Fruit fly (Drosophila melanogaster): ENCODE results near the gene CG10445.

Gene CG10445

DNA sequence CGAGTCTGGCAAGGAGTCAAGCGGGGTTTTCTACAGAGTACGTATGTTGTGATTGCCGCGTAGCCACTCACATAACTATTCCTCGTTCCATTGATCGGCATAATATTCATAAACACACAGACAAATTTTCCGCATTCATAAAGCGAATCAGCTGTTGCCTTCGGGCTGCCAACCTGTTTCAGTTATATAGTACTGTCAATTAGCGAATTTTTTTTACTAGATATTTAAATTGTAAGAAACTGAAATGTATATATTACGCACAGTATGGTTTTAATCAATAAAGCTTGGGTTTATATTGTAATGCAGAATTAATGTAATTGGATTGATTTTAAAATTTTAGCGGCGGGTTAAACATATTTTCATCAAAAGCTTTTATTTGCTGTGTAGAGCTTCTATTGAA is 7.0 kb downstream of the CG10445 start, which contains the start of gene Rfk:
Rfk (minus strand) TSS at position 152 of the 400 bp plus-strand sequence.
- TF ChIP-seq ey (GFP tag; optimal IDR thresholded peaks at IDR 0.05), result peak; percentile 37
- TF ChIP-seq GATAd (GFP tag; optimal IDR thresholded peaks at IDR 0.05), result no peak
- TF ChIP-seq HLH106 (tag; optimal IDR thresholded peaks at IDR 0.05), result peak; percentile 33
- TF ChIP-seq dl (GFP tag; optimal IDR thresholded peaks at IDR 0.05; ENCODE audit: insufficient read depth in 1 of 2, partially characterized antibody in 2 of 2), result no peak
- no peak for TF ChIP-seq sv (GFP tag; optimal IDR thresholded peaks at IDR 0.05)
- TF ChIP-seq psq (GFP tag; optimal IDR thresholded peaks at IDR 0.05), result peak; percentile 31
- no peak for TF ChIP-seq Hr78 (GFP tag; optimal IDR thresholded peaks at IDR 0.05)
- TF ChIP-seq rgr (GFP tag; optimal IDR thresholded peaks at IDR 0.05), result peak; percentile 64
- TF ChIP-seq woc (GFP tag; optimal IDR thresholded peaks at IDR 0.05), result peak; percentile 44
- TF ChIP-seq foxo (GFP tag; optimal IDR thresholded peaks at IDR 0.05), result no peak
- no peak for TF ChIP-seq Rel (GFP tag; optimal IDR thresholded peaks at IDR 0.05)
- peak; percentile 5 for TF ChIP-seq Rel (tag; optimal IDR thresholded peaks at IDR 0.05)
- TF ChIP-seq h (GFP tag; optimal IDR thresholded peaks at IDR 0.05), result no peak
- TF ChIP-seq Dif (GFP tag; optimal IDR thresholded peaks at IDR 0.05; ENCODE audit: partially characterized antibody), result no peak

DNA sequence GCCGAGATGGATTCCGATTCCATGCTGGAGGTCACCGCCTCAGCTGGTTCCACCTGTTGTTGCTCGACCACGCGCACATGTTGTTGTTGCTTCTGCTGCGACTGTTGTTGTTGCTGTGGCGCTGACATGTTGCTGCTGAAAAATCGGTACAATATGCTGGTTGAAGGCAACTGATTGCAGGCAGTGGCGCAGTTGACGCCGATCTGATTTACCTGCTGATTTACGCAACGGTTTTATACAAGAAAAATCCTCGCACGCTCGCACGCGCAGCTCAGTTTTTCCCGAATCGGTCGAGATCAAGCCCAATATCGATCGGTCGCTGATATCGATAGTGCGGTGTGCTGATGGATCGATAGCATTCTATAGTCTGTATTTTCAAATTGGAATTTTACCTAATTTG is 8.6 kb downstream of the CG10445 start, which contains the start of gene Prat:
Prat (minus strand) TSS at position 298 of the 400 bp plus-strand sequence.
- peak; percentile 21 for TF ChIP-seq Myc (optimal IDR thresholded peaks at IDR 0.05)
- TF ChIP-seq Mio (GFP tag; optimal IDR thresholded peaks at IDR 0.05), result no peak

DNA sequence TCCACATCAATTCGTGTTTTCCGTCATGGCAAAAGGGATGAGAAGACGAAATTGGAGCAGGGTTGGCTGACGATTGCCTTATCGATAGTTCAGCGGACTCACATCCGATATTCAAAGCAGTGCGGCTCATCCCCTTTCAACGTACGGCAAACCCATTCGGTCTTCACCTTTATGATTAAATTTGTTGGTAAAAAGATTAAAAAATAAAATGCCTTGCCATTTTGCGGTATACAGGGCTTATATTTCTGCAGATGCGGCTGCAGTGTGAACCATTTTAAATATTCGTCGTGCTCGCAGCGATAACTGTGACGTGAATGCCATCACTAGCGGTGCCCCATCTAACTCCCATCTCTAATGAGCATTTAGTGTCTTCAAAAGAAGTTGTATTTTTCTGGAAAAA is 12.8 kb downstream of the CG10445 start, which contains the start of the genes Taf7 and EMC1:
Taf7 (plus strand) TSS at position 23 of the 400 bp plus-strand sequence.
EMC1 (minus strand) TSS at position 53 of the 400 bp plus-strand sequence.
- TF ChIP-seq Dif (GFP tag; optimal IDR thresholded peaks at IDR 0.05; ENCODE audit: partially characterized antibody) (no peak), woc (GFP tag; optimal IDR thresholded peaks at IDR 0.05) (no peak), N (GFP tag; optimal IDR thresholded peaks at IDR 0.05) (no peak), CrebA (GFP tag; optimal IDR thresholded peaks at IDR 0.05; ENCODE audit: borderline replicate concordance) (no peak), Hnf4 (GFP tag; optimal IDR thresholded peaks at IDR 0.05) (no peak), CG9705 (GFP tag; optimal IDR thresholded peaks at IDR 0.05) (peak; percentile 25), pan (optimal IDR thresholded peaks at IDR 0.05) (no peak), rgr (GFP tag; optimal IDR thresholded peaks at IDR 0.05) (no peak), Mio (GFP tag; optimal IDR thresholded peaks at IDR 0.05) (no peak), sv (GFP tag; optimal IDR thresholded peaks at IDR 0.05) (peak; percentile 5), Myc (optimal IDR thresholded peaks at IDR 0.05) (peak; percentile 27), foxo (GFP tag; optimal IDR thresholded peaks at IDR 0.05) (no peak), Jra (GFP tag; optimal IDR thresholded peaks at IDR 0.05) (no peak), Abd-B (GFP tag; optimal IDR thresholded peaks at IDR 0.05) (no peak)

DNA sequence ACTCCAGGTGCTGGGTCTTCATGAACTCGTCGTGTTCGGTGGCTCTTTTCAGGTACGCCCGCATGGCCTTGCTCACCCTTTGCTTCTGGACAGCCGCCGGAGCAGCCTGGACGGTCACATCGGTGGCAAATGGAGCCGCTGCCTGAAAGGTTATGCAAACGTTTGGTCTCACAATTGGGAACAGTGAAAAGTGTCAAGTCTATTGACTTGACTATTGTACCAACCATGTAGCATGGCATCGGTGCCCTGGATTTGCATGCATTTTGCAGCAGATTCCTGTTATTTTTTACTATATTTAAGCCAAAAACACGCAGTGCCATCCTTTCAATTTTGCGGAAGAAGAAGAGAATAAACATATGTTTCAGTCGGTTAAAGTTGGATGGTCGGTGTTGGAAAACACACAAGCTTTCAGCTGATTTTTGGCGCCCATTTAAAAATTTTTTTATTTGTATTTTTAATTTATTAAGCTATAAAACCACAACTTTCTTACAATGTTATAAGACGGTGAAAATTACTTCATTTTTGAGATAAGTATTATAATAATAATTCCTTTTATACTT is 17.7 kb downstream of the CG10445 start, which contains the start of gene mRpS9:
mRpS9 (minus strand) TSS at position 355 of the 560 bp plus-strand sequence.
- no peak for TF ChIP-seq Mio (GFP tag; optimal IDR thresholded peaks at IDR 0.05)
- TF ChIP-seq Abd-B (GFP tag; optimal IDR thresholded peaks at IDR 0.05), result no peak
- TF ChIP-seq N (GFP tag; optimal IDR thresholded peaks at IDR 0.05), result no peak
- no peak for TF ChIP-seq CG9705 (GFP tag; optimal IDR thresholded peaks at IDR 0.05)
- TF ChIP-seq dl (GFP tag; optimal IDR thresholded peaks at IDR 0.05; ENCODE audit: insufficient read depth in 1 of 2, partially characterized antibody in 2 of 2), result no peak
- TF ChIP-seq ey (GFP tag; optimal IDR thresholded peaks at IDR 0.05), result no peak
- no peak for TF ChIP-seq fru (GFP tag; optimal IDR thresholded peaks at IDR 0.05)
- TF ChIP-seq pan (optimal IDR thresholded peaks at IDR 0.05), result no peak
- TF ChIP-seq brk (GFP tag; optimal IDR thresholded peaks at IDR 0.05), result no peak
- TF ChIP-seq Dfd (GFP tag; optimal IDR thresholded peaks at IDR 0.05), result no peak
- TF ChIP-seq Rel (GFP tag; optimal IDR thresholded peaks at IDR 0.05), result no peak
- TF ChIP-seq Rel (tag; optimal IDR thresholded peaks at IDR 0.05), result no peak
- TF ChIP-seq Dif (GFP tag; optimal IDR thresholded peaks at IDR 0.05; ENCODE audit: partially characterized antibody), result no peak
- no peak for TF ChIP-seq usp (GFP tag; optimal IDR thresholded peaks at IDR 0.05)
- no peak for TF ChIP-seq Hnf4 (GFP tag; optimal IDR thresholded peaks at IDR 0.05)
- no peak for TF ChIP-seq psq (GFP tag; optimal IDR thresholded peaks at IDR 0.05)
- TF ChIP-seq Myc (optimal IDR thresholded peaks at IDR 0.05), result no peak
- no peak for TF ChIP-seq dsf (GFP tag; optimal IDR thresholded peaks at IDR 0.05; ENCODE audit: borderline replicate concordance)

DNA sequence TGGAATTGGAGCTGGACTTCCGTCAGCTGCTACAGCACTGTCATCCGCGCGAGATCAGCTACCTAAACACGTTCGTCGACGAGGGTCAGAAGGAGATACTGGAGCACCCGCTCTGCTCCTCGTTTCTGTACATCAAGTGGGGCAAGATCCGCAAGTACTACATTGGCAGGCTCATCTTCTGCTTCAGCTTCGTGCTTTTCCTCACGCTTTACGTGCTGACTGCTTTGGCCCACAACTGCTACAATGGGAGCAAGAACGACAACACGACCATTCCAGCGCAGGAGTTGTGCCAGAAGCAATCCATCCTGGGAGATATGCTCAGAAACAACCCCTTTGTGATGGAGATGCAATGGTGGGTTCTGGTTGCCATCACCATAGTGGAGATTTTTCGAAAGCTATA is 20.8 kb downstream of the CG10445 start:
- TF ChIP-seq jim (GFP tag; optimal IDR thresholded peaks at IDR 0.05) (no peak), GATAd (GFP tag; optimal IDR thresholded peaks at IDR 0.05) (no peak), CrebA (GFP tag; optimal IDR thresholded peaks at IDR 0.05; ENCODE audit: borderline replicate concordance) (no peak), fru (GFP tag; optimal IDR thresholded peaks at IDR 0.05) (no peak), sv (GFP tag; optimal IDR thresholded peaks at IDR 0.05) (no peak), Hr78 (GFP tag; optimal IDR thresholded peaks at IDR 0.05) (no peak), dmrt93B (GFP tag; optimal IDR thresholded peaks at IDR 0.05) (no peak), dl (GFP tag; optimal IDR thresholded peaks at IDR 0.05; ENCODE audit: insufficient read depth in 1 of 2, partially characterized antibody in 2 of 2) (no peak), Vsx2 (GFP tag; optimal IDR thresholded peaks at IDR 0.05; ENCODE audit: partially characterized antibody) (no peak), foxo (GFP tag; optimal IDR thresholded peaks at IDR 0.05) (no peak), psq (GFP tag; optimal IDR thresholded peaks at IDR 0.05) (no peak), Rel (GFP tag; optimal IDR thresholded peaks at IDR 0.05) (no peak), Rel (tag; optimal IDR thresholded peaks at IDR 0.05) (no peak), h (GFP tag; optimal IDR thresholded peaks at IDR 0.05) (no peak), CG32264 (GFP tag; optimal IDR thresholded peaks at IDR 0.05) (no peak), rgr (GFP tag; optimal IDR thresholded peaks at IDR 0.05) (no peak), brk (GFP tag; optimal IDR thresholded peaks at IDR 0.05) (no peak), tai (GFP tag; optimal IDR thresholded peaks at IDR 0.05) (no peak), Mio (GFP tag; optimal IDR thresholded peaks at IDR 0.05) (no peak), Sp1 (GFP tag; optimal IDR thresholded peaks at IDR 0.05) (no peak)
